Worm (Caenorhabditis elegans) whole organism, L2 larva: Measurements from ENCODE around the gene ZK381.62.

Experiments
- C34F6.9 ChIP-seq: fragments of 150-350 bp; optimal IDR thresholded peaks from 2 replicates; lab custom pipeline; 2014; ENCODE audit warnings: missing biosample characterization, missing genetic modification characterization
- F13H6.1 ChIP-seq: sonication (generic microtip); optimal IDR thresholded peaks from 2 replicates; lab custom pipeline; 2016; ENCODE audit warnings: missing genetic modification characterization, missing compliant biosample characterization
- R02D3.7 ChIP-seq: fragments of 150-350 bp; optimal IDR thresholded peaks from 2 replicates; lab custom pipeline; 2014; ENCODE audit warnings: missing biosample characterization, missing genetic modification characterization
- Y55F3AM.14 ChIP-seq: fragments of 200-800 bp; sonication (Bioruptor generic); optimal IDR thresholded peaks from 2 replicates; lab custom pipeline; 2018; ENCODE audit warnings: mild to moderate bottlenecking, missing genetic modification characterization, missing compliant biosample characterization
- ZK546.5 ChIP-seq: sonication (generic microtip); optimal IDR thresholded peaks from 2 replicates; lab custom pipeline; 2017; ENCODE audit warnings: missing biosample characterization, missing genetic modification characterization
- alr-1 ChIP-seq: fragments of 150-350 bp; optimal IDR thresholded peaks from 2 replicates; lab custom pipeline; 2014; ENCODE audit warnings: missing biosample characterization, missing genetic modification characterization
- aly-2 ChIP-seq: fragments of 150-350 bp; optimal IDR thresholded peaks from 2 replicates; lab custom pipeline; 2014; ENCODE audit warnings: missing biosample characterization, missing genetic modification characterization
- blmp-1 ChIP-seq: sonication (generic microtip); optimal IDR thresholded peaks from 2 replicates; lab custom pipeline; 2017; ENCODE audit warnings: missing genetic modification characterization, mild to moderate bottlenecking, missing compliant biosample characterization, antibody characterized with exemption, moderate library complexity; ENCODE audit not compliant: insufficient read depth
- ceh-16 ChIP-seq: fragments of 150-350 bp; optimal IDR thresholded peaks from 2 replicates; lab custom pipeline; 2014; ENCODE audit warnings: missing biosample characterization, missing genetic modification characterization
- ceh-82 ChIP-seq: fragments of 150-350 bp; optimal IDR thresholded peaks from 2 replicates; lab custom pipeline; 2014; ENCODE audit warnings: missing biosample characterization, missing genetic modification characterization
- crh-2 ChIP-seq: sonication (generic microtip); optimal IDR thresholded peaks from 2 replicates; lab custom pipeline; 2017; ENCODE audit warnings: missing biosample characterization, missing genetic modification characterization
- dmd-4 ChIP-seq: sonication (generic microtip); optimal IDR thresholded peaks from 2 replicates; lab custom pipeline; 2017; ENCODE audit warnings: missing biosample characterization, missing genetic modification characterization
- egl-27 ChIP-seq: sonication (generic microtip); optimal IDR thresholded peaks from 3 replicates; lab custom pipeline; 2017; ENCODE audit warnings: missing biosample characterization, missing genetic modification reagents, missing genetic modification characterization
- elt-1 ChIP-seq: fragments of 150-350 bp; optimal IDR thresholded peaks from 2 replicates; lab custom pipeline; 2014; ENCODE audit warnings: missing biosample characterization, missing genetic modification characterization
- elt-3 ChIP-seq: sonication (generic microtip); optimal IDR thresholded peaks from 2 replicates; lab custom pipeline; 2017; ENCODE audit warnings: missing biosample characterization, missing genetic modification characterization
- fos-1 ChIP-seq: fragments of 150-350 bp; optimal IDR thresholded peaks from 2 replicates; lab custom pipeline; 2014; ENCODE audit warnings: missing biosample characterization, missing genetic modification characterization
- gmeb-1 ChIP-seq: fragments of 150-350 bp; optimal IDR thresholded peaks from 2 replicates; lab custom pipeline; 2014; ENCODE audit warnings: missing biosample characterization, missing genetic modification characterization
- lin-11 ChIP-seq: fragments of 150-350 bp; sonication (generic microtip); optimal IDR thresholded peaks from 2 replicates; lab custom pipeline; 2014; ENCODE audit warnings: missing biosample characterization, missing genetic modification characterization, inconsistent platforms, mixed read lengths
- lin-39 ChIP-seq: fragments of 150-350 bp; optimal IDR thresholded peaks from 2 replicates; lab custom pipeline; 2014; ENCODE audit warnings: missing biosample characterization, missing genetic modification reagents, missing genetic modification characterization
- lsy-2 ChIP-seq, 2 experiments: fragments of 150-350 bp in 1 of 2; sonication (generic microtip) in 1 of 2; optimal IDR thresholded peaks; 2 replicates each; lab custom pipeline; 2014 to 2017; ENCODE audit warnings: missing biosample characterization in 2 of 2, missing genetic modification characterization in 2 of 2
- mbf-1 ChIP-seq: sonication (generic microtip); optimal IDR thresholded peaks from 2 replicates; lab custom pipeline; 2017; ENCODE audit warnings: missing biosample characterization, missing genetic modification characterization
- mdl-1 ChIP-seq, 2 experiments: fragments of 150-350 bp in 1 of 2; sonication (generic microtip) in 1 of 2; optimal IDR thresholded peaks; 2 replicates each; lab custom pipeline; 2017; ENCODE audit warnings: missing biosample characterization in 2 of 2, missing genetic modification characterization in 2 of 2
- nhr-11 ChIP-seq: fragments of 150-350 bp; optimal IDR thresholded peaks from 2 replicates; lab custom pipeline; 2014; ENCODE audit warnings: missing biosample characterization, missing genetic modification characterization
- nhr-12 ChIP-seq: fragments of 150-350 bp; optimal IDR thresholded peaks from 2 replicates; lab custom pipeline; 2014; ENCODE audit warnings: missing biosample characterization, missing genetic modification characterization
- nhr-129 ChIP-seq: fragments of 150-350 bp; optimal IDR thresholded peaks from 2 replicates; lab custom pipeline; 2014; ENCODE audit warnings: missing biosample characterization, missing genetic modification characterization
- nhr-21 ChIP-seq: fragments of 150-350 bp; optimal IDR thresholded peaks from 2 replicates; lab custom pipeline; 2014; ENCODE audit warnings: missing biosample characterization, missing genetic modification characterization
- nhr-23 ChIP-seq: fragments of 150-350 bp; optimal IDR thresholded peaks from 2 replicates; lab custom pipeline; 2014; ENCODE audit warnings: missing biosample characterization, missing genetic modification reagents, missing genetic modification characterization
- nhr-237 ChIP-seq: fragments of 150-350 bp; optimal IDR thresholded peaks from 2 replicates; lab custom pipeline; 2014; ENCODE audit warnings: missing biosample characterization, missing genetic modification characterization
- nhr-25 ChIP-seq: fragments of 150-350 bp; sonication (generic microtip); optimal IDR thresholded peaks from 3 replicates; lab custom pipeline; 2014; ENCODE audit warnings: missing biosample characterization, missing genetic modification characterization
- peb-1 ChIP-seq: fragments of 150-350 bp; optimal IDR thresholded peaks from 2 replicates; lab custom pipeline; 2014; ENCODE audit warnings: missing biosample characterization, missing genetic modification characterization
- sem-4 ChIP-seq: fragments of 150-350 bp; optimal IDR thresholded peaks from 2 replicates; lab custom pipeline; 2014; ENCODE audit warnings: missing biosample characterization, missing genetic modification reagents, missing genetic modification characterization
- sma-3 ChIP-seq: sonication (generic microtip); optimal IDR thresholded peaks from 2 replicates; lab custom pipeline; 2016; ENCODE audit warnings: missing genetic modification reagents, missing genetic modification characterization, missing compliant biosample characterization
- sma-9 ChIP-seq, 2 experiments: fragments of 150-350 bp in 1 of 2; sonication (generic microtip) in 1 of 2; optimal IDR thresholded peaks; 2 replicates each; lab custom pipeline; 2014 to 2016; ENCODE audit warnings: missing genetic modification characterization in 2 of 2, mild to moderate bottlenecking in 1 of 2, missing biosample characterization in 1 of 2, missing compliant biosample characterization in 1 of 2, missing genetic modification reagents in 1 of 2, moderate library complexity in 1 of 2
- unc-55 ChIP-seq: fragments of 150-350 bp; sonication (generic microtip); optimal IDR thresholded peaks from 3 replicates; lab custom pipeline; 2014; ENCODE audit warnings: missing biosample characterization, missing genetic modification reagents, missing genetic modification characterization
- unc-62 ChIP-seq: fragments of 150-350 bp; optimal IDR thresholded peaks from 2 replicates; lab custom pipeline; 2014; ENCODE audit warnings: missing biosample characterization, missing genetic modification reagents, missing genetic modification characterization
- zag-1 ChIP-seq: fragments of 150-350 bp; optimal IDR thresholded peaks from 2 replicates; lab custom pipeline; 2014; ENCODE audit warnings: missing biosample characterization, missing genetic modification characterization
- ztf-1 ChIP-seq: fragments of 200-800 bp; sonication (Bioruptor generic); conservative IDR thresholded peaks from 2 replicates; pipeline ENCODE4 v1.3.6; 2022; ENCODE audit warnings: missing genetic modification characterization, missing compliant biosample characterization
- ztf-11 ChIP-seq: sonication (generic microtip); optimal IDR thresholded peaks from 2 replicates; lab custom pipeline; 2017; ENCODE audit warnings: missing biosample characterization, missing genetic modification characterization
- ztf-4 ChIP-seq: fragments of 150-350 bp; optimal IDR thresholded peaks from 2 replicates; lab custom pipeline; 2014; ENCODE audit warnings: missing biosample characterization, missing genetic modification characterization

Gene ZK381.62

ce11 chrIV:6971213-6971612 is at the start of gene ZK381.62:
ZK381.62 (minus strand) TSS chrIV:6971313.
- no peak for TF ChIP-seq Y55F3AM.14
- no peak for TF ChIP-seq lsy-2 (tag; optimal IDR thresholded peaks at IDR 0.05; lab: Kevin White, UChicago)
- TF ChIP-seq ZK546.5 (tag; lab: Kevin White, UChicago): no peak
- no peak for TF ChIP-seq peb-1 (tag; lab: Kevin White, UChicago)
- no peak for TF ChIP-seq sma-9 (GFP tag; optimal IDR thresholded peaks at IDR 0.05; lab: Kevin White, UChicago)
- no peak for TF ChIP-seq sma-9 (tag; optimal IDR thresholded peaks at IDR 0.05; lab: Kevin White, UChicago)
- no peak for TF ChIP-seq nhr-12
- no peak for TF ChIP-seq egl-27 (tag; lab: Kevin White, UChicago)
- no peak for TF ChIP-seq nhr-23
- no peak for TF ChIP-seq fos-1 (tag; lab: Kevin White, UChicago)
- no peak for TF ChIP-seq C34F6.9 (tag; lab: Kevin White, UChicago)
- TF ChIP-seq elt-1 (tag; lab: Kevin White, UChicago): no peak
- TF ChIP-seq alr-1 (tag; lab: Kevin White, UChicago): no peak
- no peak for TF ChIP-seq unc-62 (GFP tag; lab: Kevin White, UChicago)
- TF ChIP-seq nhr-237: no peak
- no peak for TF ChIP-seq aly-2 (tag; lab: Kevin White, UChicago)
- TF ChIP-seq sma-3 (GFP tag; lab: Kevin White, UChicago): no peak
- TF ChIP-seq ceh-82 (tag; lab: Kevin White, UChicago): no peak
- no peak for TF ChIP-seq ceh-16 (tag; lab: Kevin White, UChicago)
- TF ChIP-seq nhr-25 (tag; lab: Kevin White, UChicago): no peak

ce11 chrIV:7020630-7021029 is 49.5 kb upstream of the ZK381.62 start:
- TF ChIP-seq sma-3 (GFP tag; lab: Kevin White, UChicago) (peak; percentile 41), nhr-129 (tag; lab: Kevin White, UChicago) (peak; percentile 45), fos-1 (tag; lab: Kevin White, UChicago) (peak; percentile 24), ztf-11 (tag; lab: Kevin White, UChicago) (no peak), C34F6.9 (tag; lab: Kevin White, UChicago) (peak; percentile 25), blmp-1 (tag; lab: Kevin White, UChicago) (no peak), mdl-1 (tag; optimal IDR thresholded peaks at IDR 0.05; lab: Kevin White, UChicago) (peak in 1 of 2 experiments; percentile 22), zag-1 (tag; lab: Kevin White, UChicago) (no peak), nhr-25 (tag; lab: Kevin White, UChicago) (peak; percentile 53), dmd-4 (no peak), lsy-2 (tag; optimal IDR thresholded peaks at IDR 0.05; lab: Kevin White, UChicago) (peak in 1 of 2 experiments; percentile 29), elt-3 (tag; lab: Kevin White, UChicago) (no peak), Y55F3AM.14 (no peak), lin-39 (tag; lab: Kevin White, UChicago) (no peak), F13H6.1 (tag; lab: Kevin White, UChicago) (peak; percentile 25), gmeb-1 (tag; lab: Kevin White, UChicago) (peak; percentile 27), sma-9 (GFP tag; optimal IDR thresholded peaks at IDR 0.05; lab: Kevin White, UChicago) (peak; percentile 64), sma-9 (tag; optimal IDR thresholded peaks at IDR 0.05; lab: Kevin White, UChicago) (no peak), ztf-4 (tag; lab: Kevin White, UChicago) (no peak), ZK546.5 (tag; lab: Kevin White, UChicago) (no peak), crh-2 (peak; percentile 50), sem-4 (no peak)

ce11 chrIV:7018623-7019022 is 47.5 kb upstream of the ZK381.62 start:
- TF ChIP-seq fos-1 (tag; lab: Kevin White, UChicago) (no peak), nhr-21 (tag; lab: Kevin White, UChicago) (no peak), mdl-1 (tag; optimal IDR thresholded peaks at IDR 0.05; lab: Kevin White, UChicago) (no peak), sem-4 (no peak), ztf-1 (GFP tag; lab: Robert Waterston, UW) (no peak), gmeb-1 (tag; lab: Kevin White, UChicago) (no peak), nhr-11 (no peak), nhr-12 (no peak), lsy-2 (tag; optimal IDR thresholded peaks at IDR 0.05; lab: Kevin White, UChicago) (no peak), ztf-11 (tag; lab: Kevin White, UChicago) (no peak), R02D3.7 (tag; lab: Kevin White, UChicago) (no peak), egl-27 (tag; lab: Kevin White, UChicago) (no peak), lin-39 (tag; lab: Kevin White, UChicago) (no peak), mbf-1 (tag; lab: Kevin White, UChicago) (no peak), unc-55 (GFP tag; lab: Kevin White, UChicago) (no peak), F13H6.1 (tag; lab: Kevin White, UChicago) (no peak), lin-11 (no peak), ztf-4 (tag; lab: Kevin White, UChicago) (no peak)
